Fruit fly (Drosophila melanogaster) whole organism, embryonic: ENCODE data around the gene pygo.
A peak's percentile ranks its signal among the peaks of the same experiment; 100 is the strongest.

Experiments used
- CG10209 ChIP-seq: fragments of 200-800 bp; sonication (Bioruptor generic); optimal IDR thresholded peaks from 3 replicates; lab custom pipeline; 2017; ENCODE audit warnings: missing biosample characterization, mild to moderate bottlenecking, missing genetic modification characterization, missing genetic modification reagents
- CG1024 ChIP-seq: fragments of 200-800 bp; sonication (Bioruptor generic); IDR thresholded peaks from 2 replicates; pipeline ENCODE4 v1.3.6; 2022; ENCODE audit warnings: missing biosample characterization, missing genetic modification characterization
- CG12104 ChIP-seq: fragments of 200-800 bp; sonication (Bioruptor generic); optimal IDR thresholded peaks from 3 replicates; lab custom pipeline; 2016; ENCODE audit warnings: missing biosample characterization, missing genetic modification characterization
- CG12155 ChIP-seq: fragments of 200-800 bp; sonication (Bioruptor generic); optimal IDR thresholded peaks from 3 replicates; lab custom pipeline; 2016; ENCODE audit warnings: missing biosample characterization, missing genetic modification characterization
- CG12236 ChIP-seq: fragments of 200-800 bp; sonication (Bioruptor generic); optimal IDR thresholded peaks from 2 replicates; lab custom pipeline; 2016; ENCODE audit warnings: missing biosample characterization, missing genetic modification characterization
- CG12942 ChIP-seq: fragments of 200-800 bp; sonication (Bioruptor generic); optimal IDR thresholded peaks from 3 replicates; lab custom pipeline; 2016; ENCODE audit warnings: missing biosample characterization, missing genetic modification characterization
- CG15601 ChIP-seq: fragments of 200-800 bp; sonication (Bioruptor generic); optimal IDR thresholded peaks from 3 replicates; lab custom pipeline; 2019; ENCODE audit warnings: missing biosample characterization, mild to moderate bottlenecking, missing genetic modification characterization, moderate library complexity
- CG16815 ChIP-seq: fragments of 200-800 bp; sonication (Bioruptor generic); optimal IDR thresholded peaks from 3 replicates; lab custom pipeline; 2017; ENCODE audit warnings: missing biosample characterization, mild to moderate bottlenecking, missing genetic modification characterization
- CG17802 ChIP-seq: fragments of 200-800 bp; sonication (Bioruptor generic); optimal IDR thresholded peaks from 2 replicates; lab custom pipeline; 2018; ENCODE audit warnings: missing biosample characterization, mild to moderate bottlenecking, missing genetic modification characterization, moderate library complexity
- CG18011 ChIP-seq: fragments of 200-800 bp; sonication (Bioruptor generic); optimal IDR thresholded peaks from 2 replicates; lab custom pipeline; 2017; ENCODE audit warnings: missing biosample characterization, missing genetic modification characterization, mild to moderate bottlenecking, moderate library complexity, missing genotype
- CG2202 ChIP-seq: fragments of 200-800 bp; sonication (Bioruptor generic); optimal IDR thresholded peaks from 2 replicates; lab custom pipeline; 2018; ENCODE audit warnings: missing biosample characterization, mild to moderate bottlenecking, missing genetic modification characterization
- CG2678 ChIP-seq: fragments of 200-800 bp; sonication (Bioruptor generic); optimal IDR thresholded peaks from 3 replicates; lab custom pipeline; 2019; ENCODE audit warnings: missing biosample characterization, mild to moderate bottlenecking, missing genetic modification characterization, moderate library complexity
- CG33213 ChIP-seq: fragments of 200-800 bp; sonication (Bioruptor generic); optimal IDR thresholded peaks from 3 replicates; lab custom pipeline; 2016; ENCODE audit warnings: missing biosample characterization, missing genetic modification characterization
- CG4360 ChIP-seq: fragments of 200-800 bp; sonication (Bioruptor generic); IDR thresholded peaks from 2 replicates; pipeline ENCODE4 v1.3.6; 2022; ENCODE audit warnings: missing biosample characterization, missing genetic modification characterization
- CG43689 ChIP-seq: fragments of 200-800 bp; sonication (Bioruptor generic); IDR thresholded peaks from 2 replicates; pipeline ENCODE4 v1.3.6; 2022; ENCODE audit warnings: missing biosample characterization, missing genetic modification characterization
- CG5180 ChIP-seq: fragments of 200-800 bp; sonication (Bioruptor generic); optimal IDR thresholded peaks from 3 replicates; lab custom pipeline; 2017; ENCODE audit warnings: missing biosample characterization, missing genetic modification characterization, mild to moderate bottlenecking, moderate library complexity, missing genetic modification reagents
- CG5245 ChIP-seq: fragments of 200-800 bp; sonication (Bioruptor generic); optimal IDR thresholded peaks from 3 replicates; lab custom pipeline; 2016; ENCODE audit warnings: missing biosample characterization, missing genetic modification characterization
- CG8388 ChIP-seq: fragments of 200-800 bp; sonication (Bioruptor generic); optimal IDR thresholded peaks from 2 replicates; lab custom pipeline; 2019; ENCODE audit warnings: missing biosample characterization, mild to moderate bottlenecking, missing genetic modification characterization, moderate library complexity
- Dll ChIP-seq: fragments of 200-800 bp; sonication (Bioruptor generic); IDR thresholded peaks from 4 replicates; pipeline ENCODE4 v1.3.6; 2022; ENCODE audit warnings: missing biosample characterization, missing genetic modification characterization; ENCODE audit not compliant: partially characterized antibody
- Dp ChIP-seq: fragments of 200-800 bp; sonication (Bioruptor generic); optimal IDR thresholded peaks from 2 replicates; lab custom pipeline; 2018; ENCODE audit warnings: missing biosample characterization, mild to moderate bottlenecking, missing genetic modification characterization, moderate library complexity
- E2f1 ChIP-seq: fragments of 200-800 bp; sonication (Bioruptor generic); IDR thresholded peaks from 2 replicates; pipeline ENCODE4 v1.3.6; 2022; ENCODE audit warnings: missing biosample characterization, missing genetic modification characterization
- Fer3 ChIP-seq: fragments of 200-800 bp; sonication (Bioruptor generic); optimal IDR thresholded peaks from 2 replicates; lab custom pipeline; 2018; ENCODE audit warnings: missing biosample characterization, mild to moderate bottlenecking, missing genetic modification characterization, moderate library complexity
- Mad ChIP-seq: fragments of 200-800 bp; sonication (Bioruptor generic); optimal IDR thresholded peaks from 2 replicates; lab custom pipeline; 2016; ENCODE audit warnings: missing biosample characterization, missing genetic modification characterization
- Max ChIP-seq: fragments of 200-800 bp; sonication (Bioruptor generic); optimal IDR thresholded peaks from 2 replicates; lab custom pipeline; 2016; ENCODE audit warnings: missing biosample characterization, mild to moderate bottlenecking, missing genetic modification characterization
- Mes4 ChIP-seq: fragments of 200-800 bp; sonication (Bioruptor generic); optimal IDR thresholded peaks from 2 replicates; lab custom pipeline; 2016; ENCODE audit warnings: missing biosample characterization, missing genetic modification characterization
- Nf-YA ChIP-seq: fragments of 200-800 bp; sonication (Bioruptor generic); IDR thresholded peaks from 2 replicates; pipeline ENCODE4 v1.3.6; 2022; ENCODE audit warnings: missing biosample characterization, missing genetic modification characterization
- Oaz ChIP-seq: fragments of 200-800 bp; sonication (Bioruptor generic); IDR thresholded peaks from 2 replicates; pipeline ENCODE4 v1.3.6; 2022; ENCODE audit warnings: missing biosample characterization, missing genetic modification characterization
- Opbp ChIP-seq: fragments of 200-800 bp; sonication (Bioruptor generic); IDR thresholded peaks from 3 replicates; pipeline ENCODE4 v1.3.6; 2022; ENCODE audit warnings: missing biosample characterization, missing genetic modification characterization; ENCODE audit not compliant: partially characterized antibody
- Ravus ChIP-seq: fragments of 200-800 bp; sonication (Bioruptor generic); IDR thresholded peaks from 2 replicates; pipeline ENCODE4 v1.3.6; 2022; ENCODE audit warnings: missing biosample characterization, missing genetic modification characterization
- Six4 ChIP-seq: fragments of 200-800 bp; sonication (Bioruptor generic); optimal IDR thresholded peaks from 2 replicates; lab custom pipeline; 2016; ENCODE audit warnings: missing biosample characterization, missing genetic modification characterization
- Spps ChIP-seq: fragments of 200-800 bp; sonication (Bioruptor generic); optimal IDR thresholded peaks from 2 replicates; lab custom pipeline; 2018; ENCODE audit warnings: missing biosample characterization, mild to moderate bottlenecking, missing genetic modification characterization
- Sry-β ChIP-seq: fragments of 200-800 bp; sonication (Bioruptor generic); optimal IDR thresholded peaks from 2 replicates; lab custom pipeline; 2018; ENCODE audit warnings: missing biosample characterization, mild to moderate bottlenecking, missing genetic modification characterization, moderate library complexity
- az2 ChIP-seq: fragments of 200-800 bp; sonication (Bioruptor generic); optimal IDR thresholded peaks from 3 replicates; lab custom pipeline; 2016; ENCODE audit warnings: missing biosample characterization, missing genetic modification characterization
- bigmax ChIP-seq: fragments of 200-800 bp; sonication (Bioruptor generic); optimal IDR thresholded peaks from 2 replicates; lab custom pipeline; 2018; ENCODE audit warnings: missing biosample characterization, mild to moderate bottlenecking, missing genetic modification characterization
- bowl ChIP-seq: fragments of 200-800 bp; sonication (Bioruptor generic); IDR thresholded peaks from 2 replicates; pipeline ENCODE4 v1.3.6; 2022; ENCODE audit warnings: missing biosample characterization, missing genetic modification characterization
- cg ChIP-seq: fragments of 200-800 bp; sonication (Bioruptor generic); optimal IDR thresholded peaks from 3 replicates; lab custom pipeline; 2019; ENCODE audit warnings: missing biosample characterization, mild to moderate bottlenecking, missing genetic modification characterization, moderate library complexity
- chinmo ChIP-seq: fragments of 200-800 bp; sonication (Bioruptor generic); IDR thresholded peaks from 4 replicates; pipeline ENCODE4 v1.3.6; 2022; ENCODE audit warnings: missing biosample characterization, missing genetic modification characterization; ENCODE audit not compliant: partially characterized antibody
- croc ChIP-seq: fragments of 200-800 bp; sonication (Bioruptor generic); conservative IDR thresholded peaks from 3 replicates; pipeline ENCODE4 v1.3.6; 2022; ENCODE audit warnings: missing biosample characterization, missing genetic modification characterization
- gem ChIP-seq: fragments of 200-800 bp; sonication (Bioruptor generic); optimal IDR thresholded peaks from 2 replicates; lab custom pipeline; 2019; ENCODE audit warnings: missing biosample characterization, mild to moderate bottlenecking, missing genetic modification characterization, moderate library complexity
- ham ChIP-seq: fragments of 200-800 bp; sonication (Bioruptor generic); IDR thresholded peaks from 2 replicates; pipeline ENCODE4 v1.3.6; 2022; ENCODE audit warnings: missing biosample characterization, missing genetic modification characterization
- lola ChIP-seq, 3 experiments: fragments of >200 bp in 2 of 3; fragments of 200-800 bp in 1 of 3; sonication (Bioruptor generic) in 1 of 3; optimal IDR thresholded peaks; 2 replicates each; lab custom pipeline; 2017 to 2019; ENCODE audit warnings: missing biosample characterization in 3 of 3, missing genetic modification characterization in 3 of 3, mild to moderate bottlenecking in 1 of 3, moderate library complexity in 1 of 3
- mam ChIP-seq: fragments of 200-800 bp; sonication (Bioruptor generic); optimal IDR thresholded peaks from 3 replicates; lab custom pipeline; 2016; ENCODE audit warnings: missing biosample characterization, missing genetic modification characterization
- prd ChIP-seq, 3 experiments: fragments of >200 bp in 2 of 3; fragments of 200-800 bp in 1 of 3; sonication (Bioruptor generic) in 1 of 3; optimal IDR thresholded peaks in 2 of 3; IDR thresholded peaks in 1 of 3; 2 replicates in 2 of 3; 3 replicates in 1 of 3; pipeline versions ENCODE4 v1.3.6 to Lab custom; 2017 to 2022; ENCODE audit warnings: missing biosample characterization in 1 of 3, missing genetic modification characterization in 1 of 3
- rib ChIP-seq: fragments of 200-800 bp; sonication (Bioruptor generic); IDR thresholded peaks from 2 replicates; pipeline ENCODE4 v1.3.6; 2022; ENCODE audit warnings: missing biosample characterization, missing genetic modification characterization
- sc ChIP-seq, 3 experiments: fragments of >200 bp in 2 of 3; fragments of 200-800 bp in 1 of 3; sonication (Bioruptor generic) in 1 of 3; optimal IDR thresholded peaks; 2 replicates in 2 of 3; 3 replicates in 1 of 3; lab custom pipeline; 2017; ENCODE audit warnings: mild to moderate bottlenecking in 1 of 3, missing biosample characterization in 1 of 3, missing genetic modification characterization in 1 of 3, missing genetic modification reagents in 1 of 3
- sna ChIP-seq: fragments of 200-800 bp; sonication (Bioruptor generic); IDR thresholded peaks from 2 replicates; pipeline ENCODE4 v1.3.6; 2022; ENCODE audit warnings: missing biosample characterization, missing genetic modification characterization; ENCODE audit not compliant: partially characterized antibody
- tx ChIP-seq: fragments of 200-800 bp; sonication (Bioruptor generic); optimal IDR thresholded peaks from 2 replicates; lab custom pipeline; 2016; ENCODE audit warnings: missing biosample characterization, missing genetic modification characterization
- wdn ChIP-seq: fragments of 200-800 bp; sonication (Bioruptor generic); IDR thresholded peaks from 2 replicates; pipeline ENCODE4 v1.3.6; 2022; ENCODE audit warnings: missing biosample characterization, missing genetic modification characterization
- zfh1 ChIP-seq: fragments of 200-800 bp; sonication (Bioruptor generic); IDR thresholded peaks from 3 replicates; pipeline ENCODE4 v1.3.6; 2022; ENCODE audit warnings: missing biosample characterization, missing genetic modification characterization

The pygo gene

DNA sequence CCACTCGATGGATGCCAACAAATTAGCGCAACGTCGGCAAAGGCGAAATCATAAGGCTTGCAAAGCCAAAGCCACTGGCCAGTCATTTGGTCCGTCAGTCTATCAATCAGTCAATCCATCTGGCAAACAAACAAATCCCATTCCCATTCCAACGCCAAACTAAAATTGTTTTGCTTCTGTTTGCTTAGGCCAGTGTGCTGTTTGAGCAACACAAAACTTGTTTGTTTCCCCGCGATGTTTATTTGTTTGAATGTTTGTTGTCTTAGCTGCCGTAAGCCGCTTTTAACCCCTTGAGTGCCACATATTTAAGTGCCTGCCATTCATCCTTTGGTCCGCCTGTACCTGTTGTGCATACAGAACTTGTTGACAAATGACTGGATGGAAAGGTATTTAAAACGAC lies 29.6 kb downstream of the pygo start (continued):
- TF ChIP-seq CG15601 (tag; lab: Kevin White, UChicago), result peak; percentile 71
- peak; percentile 53 for TF ChIP-seq CG5180 (GFP tag; lab: Kevin White, UChicago)
- no peak for TF ChIP-seq sc (optimal IDR thresholded peaks at IDR 0.05; lab: Kevin White, UChicago)
- TF ChIP-seq sc (GFP tag; optimal IDR thresholded peaks at IDR 0.05; lab: Kevin White, UChicago), result peak; percentile 65
- no peak for TF ChIP-seq mam (GFP tag; lab: Kevin White, UChicago)
- no peak for TF ChIP-seq chinmo (GFP tag; lab: Robert Waterston, UW)
- TF ChIP-seq Mad (GFP tag; lab: Kevin White, UChicago), result peak; percentile 30
- no peak for TF ChIP-seq Ravus (GFP tag; lab: Robert Waterston, UW)
- TF ChIP-seq bigmax (GFP tag; lab: Kevin White, UChicago), result peak; percentile 35
- TF ChIP-seq CG5245 (GFP tag; lab: Kevin White, UChicago), result peak; percentile 34
- TF ChIP-seq CG4360, result peak; percentile 65
- TF ChIP-seq wdn, result no peak
- TF ChIP-seq CG12236 (GFP tag; lab: Kevin White, UChicago), result peak; percentile 84
- peak; percentile 63 for TF ChIP-seq CG33213
- peak; percentile 78 for TF ChIP-seq zfh1 (GFP tag; lab: Robert Waterston, UW)
- TF ChIP-seq Spps (tag; lab: Kevin White, UChicago), result peak; percentile 74
- TF ChIP-seq E2f1 (GFP tag; lab: Robert Waterston, UW), result peak; percentile 27; the same call in 1 of the 2 replicates
- no peak for TF ChIP-seq CG18011 (GFP tag; lab: Kevin White, UChicago)
- no peak for TF ChIP-seq Dll (GFP tag; lab: Robert Waterston, UW)
- no peak for TF ChIP-seq prd (optimal IDR thresholded peaks at IDR 0.05; lab: Kevin White, UChicago)
- peak; percentile 53; the same call in 2 of the 3 replicates for TF ChIP-seq prd (GFP tag; IDR thresholded peaks at IDR 0.05; lab: Robert Waterston, UW)
- no peak; the same call in 2 of the 3 replicates for TF ChIP-seq croc (GFP tag; lab: Robert Waterston, UW)
- peak; percentile 17 for TF ChIP-seq Six4 (GFP tag; lab: Kevin White, UChicago)
- no peak for TF ChIP-seq ham
- peak; percentile 44 for TF ChIP-seq CG8388 (GFP tag; lab: Kevin White, UChicago)
- TF ChIP-seq CG2202, result peak; percentile 94
- no peak for TF ChIP-seq Fer3 (tag; lab: Kevin White, UChicago)
- TF ChIP-seq gem (tag; lab: Kevin White, UChicago), result peak; percentile 71
- no peak for TF ChIP-seq Opbp (GFP tag; lab: Robert Waterston, UW)
- TF ChIP-seq Oaz (GFP tag; lab: Robert Waterston, UW), result no peak
- TF ChIP-seq CG43689 (GFP tag; lab: Robert Waterston, UW), result no peak
- TF ChIP-seq CG12104 (GFP tag; lab: Kevin White, UChicago), result peak; percentile 46
- TF ChIP-seq CG2678 (tag; lab: Kevin White, UChicago), result peak; percentile 57
- peak; percentile 48 for TF ChIP-seq Sry-β (GFP tag; lab: Kevin White, UChicago)
- TF ChIP-seq az2 (GFP tag; lab: Kevin White, UChicago), result peak; percentile 18
- peak; percentile 58; the same call in 1 of the 2 replicates for TF ChIP-seq CG1024 (GFP tag; lab: Robert Waterston, UW)
- TF ChIP-seq lola (GFP tag; optimal IDR thresholded peaks at IDR 0.05; lab: Kevin White, UChicago), result peak in 1 of 3 experiments; percentile 83
- TF ChIP-seq rib (GFP tag; lab: Robert Waterston, UW), result no peak
- TF ChIP-seq tx (GFP tag; lab: Kevin White, UChicago), result no peak
- peak; percentile 24; the same call in 1 of the 2 replicates for TF ChIP-seq Nf-YA (GFP tag; lab: Robert Waterston, UW)
- no peak for TF ChIP-seq sna (GFP tag; lab: Robert Waterston, UW)
- peak; percentile 38 for TF ChIP-seq CG12942 (GFP tag; lab: Kevin White, UChicago)
- TF ChIP-seq cg, result no peak
- peak; percentile 14 for TF ChIP-seq CG16815
- TF ChIP-seq Dp, result no peak
- no peak for TF ChIP-seq CG12155
- peak; percentile 44 for TF ChIP-seq Max
- no peak for TF ChIP-seq bowl (GFP tag; lab: Robert Waterston, UW)
- peak; percentile 63 for TF ChIP-seq Mes4 (GFP tag; lab: Kevin White, UChicago)
- peak; percentile 83 for TF ChIP-seq CG10209 (GFP tag; lab: Kevin White, UChicago)
- peak; percentile 45 for TF ChIP-seq CG17802
